Worm (Caenorhabditis elegans) whole organism, L4 larva: ENCODE results near the gene txdc-12.1.

Source experiments
- ZK546.5 ChIP-seq, 2 experiments: sonication (generic microtip); optimal IDR thresholded peaks; 2 replicates each; lab custom pipeline; 2017; ENCODE audit warnings: missing biosample characterization in 2 of 2, missing genetic modification characterization in 2 of 2
- ama-1 ChIP-seq: fragments of 150-350 bp; optimal IDR thresholded peaks from 2 replicates; lab custom pipeline; 2014; ENCODE audit warnings: inconsistent platforms, mixed read lengths
- arid-1 ChIP-seq: fragments of 200-800 bp; sonication (Bioruptor generic); conservative IDR thresholded peaks from 2 replicates; pipeline ENCODE4 v1.3.6; 2022; ENCODE audit warnings: missing genetic modification reagents, missing genetic modification characterization, missing compliant biosample characterization
- ceh-20 ChIP-seq: fragments of 200-800 bp; sonication (Bioruptor generic); IDR thresholded peaks from 2 replicates; pipeline ENCODE4 v1.3.6; 2022; ENCODE audit warnings: missing genetic modification reagents, missing genetic modification characterization, missing compliant biosample characterization
- daf-8 ChIP-seq: fragments of 200-800 bp; sonication (Bioruptor generic); IDR thresholded peaks from 2 replicates; pipeline ENCODE4 v1.3.6; 2022; ENCODE audit warnings: missing genetic modification characterization, missing compliant biosample characterization
- egl-27 ChIP-seq: sonication (generic microtip); optimal IDR thresholded peaks from 3 replicates; lab custom pipeline; 2017; ENCODE audit warnings: missing biosample characterization, missing genetic modification reagents, missing genetic modification characterization
- lsy-2 ChIP-seq, 2 experiments: fragments of 150-350 bp in 1 of 2; sonication (generic microtip) in 1 of 2; optimal IDR thresholded peaks; 2 replicates each; lab custom pipeline; 2014 to 2017; ENCODE audit warnings: missing biosample characterization in 2 of 2, missing genetic modification characterization in 2 of 2
- mep-1 ChIP-seq: fragments of 150-350 bp; sonication (generic microtip); optimal IDR thresholded peaks from 3 replicates; lab custom pipeline; 2014; ENCODE audit warnings: missing biosample characterization, missing genetic modification characterization
- nhr-28 ChIP-seq: fragments of 150-350 bp; optimal IDR thresholded peaks from 2 replicates; lab custom pipeline; 2014; ENCODE audit warnings: missing biosample characterization, missing genetic modification characterization
- pqm-1 ChIP-seq: sonication (generic microtip); optimal IDR thresholded peaks from 2 replicates; lab custom pipeline; 2017; ENCODE audit warnings: missing biosample characterization, missing genetic modification characterization
- snpc-4 ChIP-seq: fragments of 150-350 bp; optimal IDR thresholded peaks from 2 replicates; lab custom pipeline; 2014; ENCODE audit warnings: missing biosample characterization, missing genetic modification characterization
- spr-1 ChIP-seq: sonication (generic microtip); optimal IDR thresholded peaks from 2 replicates; lab custom pipeline; 2016; ENCODE audit warnings: mild to moderate bottlenecking, missing genetic modification characterization, missing compliant biosample characterization
- unc-130 ChIP-seq: sonication (generic microtip); optimal IDR thresholded peaks from 2 replicates; lab custom pipeline; 2016; ENCODE audit warnings: missing genetic modification reagents, missing genetic modification characterization, missing compliant biosample characterization
- vab-7 ChIP-seq: fragments of 200-800 bp; sonication (Bioruptor generic); IDR thresholded peaks from 2 replicates; pipeline ENCODE4 v1.3.6; 2022; ENCODE audit warnings: missing genetic modification reagents, missing genetic modification characterization, missing compliant biosample characterization

- TF ChIP-seq ceh-20 (GFP tag; lab: Robert Waterston, UW) (no peak), ZK546.5 (tag; optimal IDR thresholded peaks at IDR 0.05; lab: Kevin White, UChicago) (no peak), ama-1 (no peak), lsy-2 (tag; optimal IDR thresholded peaks at IDR 0.05; lab: Kevin White, UChicago) (no peak), arid-1 (GFP tag; lab: Robert Waterston, UW) (no peak), daf-8 (GFP tag; lab: Robert Waterston, UW) (no peak), unc-130 (no peak), mep-1 (tag; lab: Kevin White, UChicago) (no peak), spr-1 (tag; lab: Kevin White, UChicago) (no peak), nhr-28 (tag; lab: Kevin White, UChicago) (no peak), vab-7 (no peak), snpc-4 (no peak), pqm-1 (tag; lab: Kevin White, UChicago) (no peak), egl-27 (tag; lab: Kevin White, UChicago) (no peak)
Observed at ce11 chrII:12268857-12269256, 28.7 kb downstream of the txdc-12.1 start.
